Fruit fly (Drosophila melanogaster) whole organism, embryonic: ENCODE data around the gene CG13113.

Experiments
- Abd-B ChIP-seq: fragments of 200-800 bp; sonication (Bioruptor generic); optimal IDR thresholded peaks from 2 replicates; lab custom pipeline; 2018; ENCODE audit warnings: missing biosample characterization, mild to moderate bottlenecking, missing genetic modification characterization, moderate library complexity
- Atf-2 ChIP-seq: fragments of 200-800 bp; sonication (Bioruptor generic); optimal IDR thresholded peaks from 2 replicates; lab custom pipeline; 2016; ENCODE audit warnings: missing biosample characterization, missing genetic modification characterization
- Bgb ChIP-seq: fragments of 200-800 bp; sonication (Bioruptor generic); IDR thresholded peaks from 2 replicates; pipeline ENCODE4 v1.3.6; 2022; ENCODE audit warnings: missing biosample characterization, missing genetic modification characterization; ENCODE audit not compliant: partially characterized antibody
- CG10147 ChIP-seq: fragments of 200-800 bp; sonication (Bioruptor generic); optimal IDR thresholded peaks from 2 replicates; lab custom pipeline; 2019; ENCODE audit warnings: missing biosample characterization, mild to moderate bottlenecking, missing genetic modification characterization, moderate library complexity
- CG10543 ChIP-seq: fragments of 200-800 bp; sonication (Bioruptor generic); optimal IDR thresholded peaks from 3 replicates; lab custom pipeline; 2017; ENCODE audit warnings: missing biosample characterization, mild to moderate bottlenecking, missing genetic modification characterization, moderate library complexity
- CG10654 ChIP-seq: fragments of 200-800 bp; sonication (Bioruptor generic); optimal IDR thresholded peaks from 2 replicates; lab custom pipeline; 2016; ENCODE audit warnings: missing biosample characterization, missing genetic modification characterization
- CG10959 ChIP-seq: fragments of 200-800 bp; sonication (Bioruptor generic); IDR thresholded peaks from 2 replicates; pipeline ENCODE4 v1.3.6; 2022; ENCODE audit warnings: missing biosample characterization, missing genetic modification characterization
- CG11456 ChIP-seq: fragments of 200-800 bp; sonication (Bioruptor generic); IDR thresholded peaks from 3 replicates; pipeline ENCODE4 v1.3.6; 2022; ENCODE audit warnings: missing biosample characterization, missing genetic modification characterization
- CG12071 ChIP-seq: fragments of 200-800 bp; sonication (Bioruptor generic); optimal IDR thresholded peaks from 3 replicates; lab custom pipeline; 2018; ENCODE audit warnings: missing biosample characterization, mild to moderate bottlenecking, missing genetic modification characterization
- CG12155 ChIP-seq: fragments of 200-800 bp; sonication (Bioruptor generic); optimal IDR thresholded peaks from 3 replicates; lab custom pipeline; 2016; ENCODE audit warnings: missing biosample characterization, missing genetic modification characterization
- CG12659 ChIP-seq: fragments of 200-800 bp; sonication (Bioruptor generic); optimal IDR thresholded peaks from 3 replicates; lab custom pipeline; 2017; ENCODE audit warnings: mild to moderate bottlenecking, missing biosample characterization, missing genetic modification reagents, missing genetic modification characterization
- CG12769 ChIP-seq: fragments of 200-800 bp; sonication (Bioruptor generic); optimal IDR thresholded peaks from 2 replicates; lab custom pipeline; 2019; ENCODE audit warnings: missing biosample characterization, mild to moderate bottlenecking, missing genetic modification characterization, moderate library complexity
- CG13424 ChIP-seq: fragments of 200-800 bp; sonication (Bioruptor generic); optimal IDR thresholded peaks from 2 replicates; lab custom pipeline; 2019; ENCODE audit warnings: missing biosample characterization, mild to moderate bottlenecking, missing genetic modification characterization, moderate library complexity
- CG13775 ChIP-seq: fragments of 200-800 bp; sonication (Bioruptor generic); optimal IDR thresholded peaks from 3 replicates; lab custom pipeline; 2017; ENCODE audit warnings: missing biosample characterization, mild to moderate bottlenecking, missing genetic modification characterization
- CG14710 ChIP-seq: fragments of 200-800 bp; sonication (Bioruptor generic); optimal IDR thresholded peaks from 3 replicates; lab custom pipeline; 2019; ENCODE audit warnings: missing biosample characterization, mild to moderate bottlenecking, missing genetic modification characterization, moderate library complexity
- CG15514 ChIP-seq: fragments of 200-800 bp; sonication (Bioruptor generic); optimal IDR thresholded peaks from 3 replicates; lab custom pipeline; 2017; ENCODE audit warnings: missing biosample characterization, missing genetic modification characterization, mild to moderate bottlenecking, moderate library complexity, missing genetic modification reagents
- CG4707 ChIP-seq: fragments of 200-800 bp; sonication (Bioruptor generic); optimal IDR thresholded peaks from 2 replicates; lab custom pipeline; 2018; ENCODE audit warnings: missing biosample characterization, mild to moderate bottlenecking, missing genetic modification characterization, moderate library complexity
- CG6654 ChIP-seq: fragments of 200-800 bp; sonication (Bioruptor generic); optimal IDR thresholded peaks from 2 replicates; lab custom pipeline; 2017; ENCODE audit warnings: missing biosample characterization, mild to moderate bottlenecking, missing genetic modification characterization
- CG7745 ChIP-seq: fragments of 200-800 bp; sonication (Bioruptor generic); optimal IDR thresholded peaks from 2 replicates; lab custom pipeline; 2018; ENCODE audit warnings: missing biosample characterization, mild to moderate bottlenecking, missing genetic modification characterization, moderate library complexity
- CG9727 ChIP-seq: fragments of 200-800 bp; sonication (Bioruptor generic); optimal IDR thresholded peaks from 3 replicates; lab custom pipeline; 2017; ENCODE audit warnings: missing biosample characterization, mild to moderate bottlenecking, missing genetic modification characterization
- CoRest ChIP-seq: fragments of 200-800 bp; sonication (Bioruptor generic); optimal IDR thresholded peaks from 3 replicates; lab custom pipeline; 2018; ENCODE audit warnings: missing biosample characterization, mild to moderate bottlenecking, missing genetic modification characterization, moderate library complexity
- Dref ChIP-seq: fragments of 200-800 bp; sonication (Bioruptor generic); IDR thresholded peaks from 2 replicates; pipeline ENCODE4 v1.3.6; 2022; ENCODE audit warnings: missing biosample characterization, missing genetic modification characterization
- Elba2 ChIP-seq: fragments of 200-800 bp; sonication (Bioruptor generic); optimal IDR thresholded peaks from 3 replicates; lab custom pipeline; 2016; ENCODE audit warnings: missing biosample characterization, missing genetic modification characterization
- HLH54F ChIP-seq: fragments of 200-800 bp; sonication (Bioruptor generic); optimal IDR thresholded peaks from 3 replicates; lab custom pipeline; 2016; ENCODE audit warnings: missing biosample characterization, missing genetic modification characterization
- Hr51 ChIP-seq, 2 experiments: fragments of 200-800 bp; sonication (Bioruptor generic); optimal IDR thresholded peaks; 2 replicates in 1 of 2; 3 replicates in 1 of 2; lab custom pipeline; 2016 to 2018; ENCODE audit warnings: missing biosample characterization in 2 of 2, missing genetic modification characterization in 2 of 2, mild to moderate bottlenecking in 1 of 2, moderate library complexity in 1 of 2
- Hsf ChIP-seq: fragments of 200-800 bp; sonication (Bioruptor generic); optimal IDR thresholded peaks from 3 replicates; lab custom pipeline; 2016; ENCODE audit warnings: missing biosample characterization, missing genetic modification characterization
- MBD-R2 ChIP-seq: fragments of 200-800 bp; sonication (Bioruptor generic); IDR thresholded peaks from 2 replicates; pipeline ENCODE4 v1.3.6; 2022; ENCODE audit warnings: missing biosample characterization, missing genetic modification characterization
- Mad ChIP-seq: fragments of 200-800 bp; sonication (Bioruptor generic); optimal IDR thresholded peaks from 2 replicates; lab custom pipeline; 2016; ENCODE audit warnings: missing biosample characterization, missing genetic modification characterization
- Myb ChIP-seq: fragments of 200-800 bp; sonication (Bioruptor generic); optimal IDR thresholded peaks from 2 replicates; lab custom pipeline; 2016; ENCODE audit warnings: missing biosample characterization, missing genetic modification characterization
- PHDP ChIP-seq: fragments of 200-800 bp; sonication (Bioruptor generic); optimal IDR thresholded peaks from 3 replicates; lab custom pipeline; 2018; ENCODE audit warnings: missing biosample characterization, mild to moderate bottlenecking, missing genetic modification characterization, moderate library complexity
- Ptx1 ChIP-seq: fragments of 200-800 bp; sonication (Bioruptor generic); IDR thresholded peaks from 2 replicates; pipeline ENCODE4 v1.3.6; 2022; ENCODE audit warnings: missing biosample characterization, missing genetic modification characterization
- Spps ChIP-seq: fragments of 200-800 bp; sonication (Bioruptor generic); optimal IDR thresholded peaks from 2 replicates; lab custom pipeline; 2018; ENCODE audit warnings: missing biosample characterization, mild to moderate bottlenecking, missing genetic modification characterization
- Sry-δ ChIP-seq: fragments of 200-800 bp; sonication (Bioruptor generic); optimal IDR thresholded peaks from 2 replicates; lab custom pipeline; 2016; ENCODE audit warnings: missing biosample characterization, missing genetic modification characterization
- ato ChIP-seq: fragments of 200-800 bp; sonication (Bioruptor generic); IDR thresholded peaks from 2 replicates; pipeline ENCODE4 v1.3.6; 2022; ENCODE audit warnings: missing biosample characterization, missing genetic modification characterization; ENCODE audit not compliant: partially characterized antibody
- knrl ChIP-seq: fragments of 200-800 bp; sonication (Bioruptor generic); IDR thresholded peaks from 3 replicates; pipeline ENCODE4 v1.3.6; 2022; ENCODE audit warnings: missing biosample characterization, missing genetic modification characterization; ENCODE audit not compliant: partially characterized antibody
- lab ChIP-seq: fragments of 200-800 bp; sonication (Bioruptor generic); optimal IDR thresholded peaks from 3 replicates; lab custom pipeline; 2017; ENCODE audit warnings: missing biosample characterization, missing genetic modification characterization, mild to moderate bottlenecking, moderate library complexity, missing genetic modification reagents
- lilli ChIP-seq: fragments of 200-800 bp; sonication (Bioruptor generic); optimal IDR thresholded peaks from 3 replicates; lab custom pipeline; 2016; ENCODE audit warnings: missing biosample characterization, missing genetic modification characterization
- nau ChIP-seq: fragments of 200-800 bp; sonication (Bioruptor generic); optimal IDR thresholded peaks from 3 replicates; lab custom pipeline; 2017; ENCODE audit warnings: missing biosample characterization, mild to moderate bottlenecking, missing genetic modification characterization, missing genetic modification reagents
- pan ChIP-seq, 4 experiments: fragments of >200 bp in 3 of 4; fragments of 200-800 bp in 1 of 4; sonication (Bioruptor generic) in 1 of 4; optimal IDR thresholded peaks in 3 of 4; IDR thresholded peaks in 1 of 4; 2 replicates each; pipeline versions ENCODE4 v1.3.6 to Lab custom; 2017 to 2022; ENCODE audit warnings: missing biosample characterization in 2 of 4, missing genetic modification characterization in 2 of 4, mixed read lengths in 1 of 4
- phol ChIP-seq: fragments of 200-800 bp; sonication (Bioruptor generic); optimal IDR thresholded peaks from 3 replicates; lab custom pipeline; 2018; ENCODE audit warnings: missing biosample characterization, mild to moderate bottlenecking, missing genetic modification characterization, moderate library complexity
- pnt ChIP-seq: fragments of 200-800 bp; sonication (Bioruptor generic); optimal IDR thresholded peaks from 3 replicates; lab custom pipeline; 2016; ENCODE audit warnings: missing biosample characterization, missing genetic modification characterization
- row ChIP-seq: fragments of 200-800 bp; sonication (Bioruptor generic); IDR thresholded peaks from 3 replicates; pipeline ENCODE4 v1.3.6; 2022; ENCODE audit warnings: missing biosample characterization, missing genetic modification characterization
- schlank ChIP-seq: fragments of 200-800 bp; sonication (Bioruptor generic); optimal IDR thresholded peaks from 2 replicates; lab custom pipeline; 2018; ENCODE audit warnings: missing biosample characterization, mild to moderate bottlenecking, missing genetic modification characterization
- sens ChIP-seq: fragments of 200-800 bp; sonication (Bioruptor generic); peaks from one replicate; lab custom pipeline; 2016; ENCODE audit warnings: missing biosample characterization, missing genetic modification characterization
- slou ChIP-seq: fragments of 200-800 bp; sonication (Bioruptor generic); optimal IDR thresholded peaks from 3 replicates; lab custom pipeline; 2016; ENCODE audit warnings: missing biosample characterization, missing genetic modification characterization
- stc ChIP-seq: fragments of 200-800 bp; sonication (Bioruptor generic); IDR thresholded peaks from 2 replicates; pipeline ENCODE4 v1.3.6; 2022; ENCODE audit warnings: missing biosample characterization, missing genetic modification characterization
- tgo ChIP-seq: fragments of 200-800 bp; sonication (Bioruptor generic); IDR thresholded peaks from 3 replicates; pipeline ENCODE4 v1.3.6; 2022; ENCODE audit warnings: missing biosample characterization, missing genetic modification characterization
- usp ChIP-seq: fragments of >200 bp; optimal IDR thresholded peaks from 2 replicates; lab custom pipeline; 2017; ENCODE audit warnings: missing biosample characterization, missing genetic modification characterization

The CG13113 gene

DNA sequence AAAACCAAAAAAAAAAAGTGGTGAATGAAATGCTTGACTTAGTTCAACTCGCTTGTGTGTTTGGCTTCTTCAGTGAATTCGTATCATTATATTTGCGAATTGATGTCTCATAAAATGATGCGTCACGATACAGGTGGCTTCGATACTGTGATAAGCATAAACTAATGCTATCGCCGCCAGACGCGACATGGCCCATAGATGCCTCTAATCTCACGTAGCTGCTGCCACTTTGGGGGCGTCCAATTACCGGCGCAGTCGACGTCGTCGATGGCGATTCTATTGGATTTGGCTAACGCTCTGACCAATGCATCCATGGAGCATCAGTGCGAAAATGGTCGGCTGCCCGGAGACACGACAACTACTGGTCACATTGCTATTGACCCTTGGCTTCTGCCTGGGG is at the start of gene CG13113:
Gene CG13113, plus strand, starts transcription at position 301 of the 400 bp plus-strand sequence.
- TF ChIP-seq Sry-δ (no peak), pan (optimal IDR thresholded peaks at IDR 0.05; lab: Kevin White, UChicago) (no peak), pan (GFP tag; optimal IDR thresholded peaks at IDR 0.05 in 1 of 2, IDR thresholded peaks at IDR 0.05 in 1 of 2) (no peak), CG10147 (no peak), CG13424 (tag; lab: Kevin White, UChicago) (no peak), lab (no peak), stc (GFP tag; lab: Robert Waterston, UW) (no peak), Bgb (GFP tag; lab: Robert Waterston, UW) (no peak), Ptx1 (GFP tag; lab: Robert Waterston, UW) (no peak), Spps (no peak), ato (GFP tag; lab: Robert Waterston, UW) (no peak), usp (no peak), CG12071 (GFP tag; lab: Kevin White, UChicago) (no peak), tgo (GFP tag; lab: Robert Waterston, UW) (no peak), CG4707 (GFP tag; lab: Kevin White, UChicago) (no peak), CG11456 (GFP tag; lab: Robert Waterston, UW) (no peak), CG7745 (tag; lab: Kevin White, UChicago) (no peak), CG6654 (GFP tag; lab: Kevin White, UChicago) (no peak)

DNA sequence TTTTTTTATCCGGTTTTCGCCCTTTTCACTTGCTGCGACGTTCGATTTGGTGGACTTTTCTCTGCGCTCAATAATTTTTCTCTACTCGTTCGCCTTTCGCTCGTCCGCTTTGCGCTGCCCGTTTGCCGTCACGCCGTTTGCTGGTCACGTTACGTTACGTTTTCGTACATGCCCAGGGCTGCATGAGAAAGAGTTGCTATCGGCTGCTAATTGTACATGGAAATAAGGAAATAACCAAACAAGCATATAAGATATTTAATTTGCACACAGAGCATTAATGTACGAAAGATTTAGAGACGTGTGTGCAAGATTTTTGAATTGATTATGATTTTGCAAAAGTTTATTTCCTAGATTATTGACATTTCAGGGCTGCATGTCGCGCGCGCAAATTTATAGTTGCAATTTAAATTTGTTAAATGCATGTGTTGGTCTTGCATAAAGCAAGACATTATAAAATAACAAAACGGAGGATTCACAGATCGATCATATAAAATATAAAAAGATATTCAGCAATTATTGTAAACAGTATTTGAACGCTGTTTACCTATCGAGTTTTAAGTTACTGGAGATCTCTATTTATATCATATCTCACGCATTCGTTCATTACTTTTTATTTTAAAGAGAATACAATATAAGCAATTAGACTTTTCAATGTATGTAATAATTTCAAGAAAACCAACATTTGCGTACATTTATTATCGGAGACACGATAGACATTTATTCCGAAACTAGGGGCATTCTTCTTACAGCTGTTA is 49.1 kb upstream of the CG13113 start, which contains the start of gene Gdi:
Gene Gdi, minus strand, starts transcription at position 214 of the 755 bp plus-strand sequence.
- no peak for TF ChIP-seq CG10959
- TF ChIP-seq row (GFP tag; lab: Robert Waterston, UW) = peak; percentile 59
- TF ChIP-seq CG12659 = peak; percentile 1
- TF ChIP-seq MBD-R2 (GFP tag; lab: Robert Waterston, UW) = no peak
- TF ChIP-seq Abd-B (GFP tag; lab: Kevin White, UChicago) = peak; percentile 26
- peak; percentile 7 for TF ChIP-seq pnt (GFP tag; lab: Kevin White, UChicago)
- TF ChIP-seq sens (GFP tag; lab: Kevin White, UChicago) = peak; percentile 18
- no peak for TF ChIP-seq Atf-2 (GFP tag; lab: Kevin White, UChicago)
- peak; percentile 21 for TF ChIP-seq Hsf (GFP tag; lab: Kevin White, UChicago)
- peak; percentile 36 for TF ChIP-seq CG14710 (tag; lab: Kevin White, UChicago)
- TF ChIP-seq Mad (GFP tag; lab: Kevin White, UChicago) = peak; percentile 22
- TF ChIP-seq phol (tag; lab: Kevin White, UChicago) = peak; percentile 44
- peak; percentile 29 for TF ChIP-seq lilli (GFP tag; lab: Kevin White, UChicago)
- 0 out of 3 replicates have a peak, but pooled peaks have one; percentile 37 for TF ChIP-seq knrl (GFP tag; lab: Robert Waterston, UW)
- TF ChIP-seq CG10543 (GFP tag; lab: Kevin White, UChicago) = peak; percentile 3
- TF ChIP-seq CG12155 = peak; percentile 61
- TF ChIP-seq PHDP = peak; percentile 12
- TF ChIP-seq CG10654 (GFP tag; lab: Kevin White, UChicago) = peak; percentile 12
- TF ChIP-seq HLH54F (GFP tag; lab: Kevin White, UChicago) = peak; percentile 49
- TF ChIP-seq Myb (GFP tag; lab: Kevin White, UChicago) = peak; percentile 33
- TF ChIP-seq Spps = no peak
- peak; percentile 27 for TF ChIP-seq CG12769 (tag; lab: Kevin White, UChicago)
- peak; percentile 52 for TF ChIP-seq Dref (GFP tag; lab: Robert Waterston, UW)
- no peak for TF ChIP-seq Hr51 (GFP tag; optimal IDR thresholded peaks at IDR 0.05; lab: Kevin White, UChicago)
- TF ChIP-seq CG9727 (GFP tag; lab: Kevin White, UChicago) = peak; percentile 26
- TF ChIP-seq slou (GFP tag; lab: Kevin White, UChicago) = peak; percentile 30
- TF ChIP-seq Elba2 (GFP tag; lab: Kevin White, UChicago) = peak; percentile 34
- TF ChIP-seq CG13775 (GFP tag; lab: Kevin White, UChicago) = peak; percentile 53
- peak; percentile 42 for TF ChIP-seq CoRest
- no peak for TF ChIP-seq schlank
- peak; percentile 67 for TF ChIP-seq CG15514
- no peak for TF ChIP-seq nau
